Worm (Caenorhabditis elegans) whole organism, L4/young adult: ENCODE results near the gene C12D5.3.

Experiments used
- W03F9.2 ChIP-seq: fragments of 150-350 bp; optimal IDR thresholded peaks from 2 replicates; lab custom pipeline; 2014; ENCODE audit warnings: missing biosample characterization, missing genetic modification characterization
- dao-5 ChIP-seq: sonication (generic microtip); optimal IDR thresholded peaks from 2 replicates; lab custom pipeline; 2016; ENCODE audit warnings: missing genotype, missing genetic modification characterization, moderate library complexity, missing compliant biosample characterization
- him-1 ChIP-seq: sonication (generic microtip); optimal IDR thresholded peaks from 2 replicates; lab custom pipeline; 2016; ENCODE audit warnings: missing genotype, missing genetic modification reagents, missing genetic modification characterization, missing compliant biosample characterization

Gene C12D5.3

ce11 chrV:7713072-7713471, 37.1 kb downstream of the C12D5.3 start, which contains the start of gene ZK105.13:
Gene ZK105.13 (minus strand): TSS chrV:7713172.
- no peak for TF ChIP-seq W03F9.2 (tag; lab: Kevin White, UChicago)
- no peak for TF ChIP-seq dao-5 (tag; lab: Kevin White, UChicago)
- no peak for TF ChIP-seq him-1

- TF ChIP-seq him-1 = no peak
- no peak for TF ChIP-seq W03F9.2 (tag; lab: Kevin White, UChicago)
- no peak for TF ChIP-seq dao-5 (tag; lab: Kevin White, UChicago)
These were observed 37.7 kb downstream of the C12D5.3 start, which contains the start of gene ZK105.1 for ce11 chrV:7713691-7714090. Gene ZK105.1 (plus strand): TSS chrV:7713991.

ce11 chrV:7716034-7716433, 40.0 kb downstream of the C12D5.3 start, which contains the start of gene ZK105.12:
Gene ZK105.12 (minus strand): TSS chrV:7716134.
- TF ChIP-seq him-1 (no peak), dao-5 (tag; lab: Kevin White, UChicago) (no peak), W03F9.2 (tag; lab: Kevin White, UChicago) (no peak)

ce11 chrV:7717629-7718028, 41.6 kb downstream of the C12D5.3 start, which contains the start of gene ZK105.5:
Gene ZK105.5 (minus strand): TSS chrV:7717729.
- TF ChIP-seq him-1 (no peak), dao-5 (tag; lab: Kevin White, UChicago) (no peak), W03F9.2 (tag; lab: Kevin White, UChicago) (no peak)

ce11 chrV:7721945-7722344, 45.9 kb downstream of the C12D5.3 start, which contains the start of gene ZK105.14:
Gene ZK105.14 (minus strand): TSS chrV:7722045.
- TF ChIP-seq W03F9.2 (tag; lab: Kevin White, UChicago) = no peak
- TF ChIP-seq him-1 = no peak
- TF ChIP-seq dao-5 (tag; lab: Kevin White, UChicago) = no peak

- TF ChIP-seq dao-5 (tag; lab: Kevin White, UChicago) (no peak), him-1 (no peak), W03F9.2 (tag; lab: Kevin White, UChicago) (no peak)
These were observed 48.1 kb downstream of the C12D5.3 start, which contains the start of the genes ZK105.6 and ZK105.8 for ce11 chrV:7723967-7724544. Gene ZK105.6 (minus strand): TSS chrV:7724067. Gene ZK105.8 (plus strand): TSS chrV:7724494.

- TF ChIP-seq him-1 (no peak), W03F9.2 (tag; lab: Kevin White, UChicago) (no peak), dao-5 (tag; lab: Kevin White, UChicago) (no peak)
These were observed 50.2 kb downstream of the C12D5.3 start for ce11 chrV:7726202-7726601.
